Fruit fly (Drosophila melanogaster) whole organism, adult: ENCODE results near the gene CG31157.

Experiments
- CG14711 ChIP-seq: fragments of 200-800 bp; sonication (Bioruptor generic); optimal IDR thresholded peaks from 2 replicates; lab custom pipeline; 2018; ENCODE audit warnings: missing biosample characterization, mild to moderate bottlenecking, missing genetic modification characterization, moderate library complexity
- bab1 ChIP-seq: fragments of 200-800 bp; sonication (Bioruptor generic); optimal IDR thresholded peaks from 3 replicates; lab custom pipeline; 2019; ENCODE audit warnings: missing biosample characterization, mild to moderate bottlenecking, missing genetic modification characterization, moderate library complexity
- cnc ChIP-seq, 2 experiments: fragments of >200 bp; optimal IDR thresholded peaks; 2 replicates each; lab custom pipeline; 2017
- kay ChIP-seq: fragments of 200-800 bp; sonication (Bioruptor generic); peaks from one replicate; lab custom pipeline; 2016; ENCODE audit warnings: missing biosample characterization, missing genetic modification characterization, borderline replicate concordance
- pad ChIP-seq: fragments of 200-800 bp; sonication (Bioruptor generic); optimal IDR thresholded peaks from 3 replicates; lab custom pipeline; 2017; ENCODE audit warnings: missing biosample characterization, missing genetic modification characterization, mild to moderate bottlenecking, moderate library complexity, missing genetic modification reagents
- tj ChIP-seq: fragments of 200-800 bp; sonication (Bioruptor generic); optimal IDR thresholded peaks from 3 replicates; lab custom pipeline; 2017; ENCODE audit warnings: missing biosample characterization, mild to moderate bottlenecking, missing genetic modification characterization, moderate library complexity
- toe ChIP-seq: fragments of 200-800 bp; sonication (Bioruptor generic); optimal IDR thresholded peaks from 2 replicates; lab custom pipeline; 2016; ENCODE audit warnings: missing biosample characterization, missing genetic modification characterization

DNA sequence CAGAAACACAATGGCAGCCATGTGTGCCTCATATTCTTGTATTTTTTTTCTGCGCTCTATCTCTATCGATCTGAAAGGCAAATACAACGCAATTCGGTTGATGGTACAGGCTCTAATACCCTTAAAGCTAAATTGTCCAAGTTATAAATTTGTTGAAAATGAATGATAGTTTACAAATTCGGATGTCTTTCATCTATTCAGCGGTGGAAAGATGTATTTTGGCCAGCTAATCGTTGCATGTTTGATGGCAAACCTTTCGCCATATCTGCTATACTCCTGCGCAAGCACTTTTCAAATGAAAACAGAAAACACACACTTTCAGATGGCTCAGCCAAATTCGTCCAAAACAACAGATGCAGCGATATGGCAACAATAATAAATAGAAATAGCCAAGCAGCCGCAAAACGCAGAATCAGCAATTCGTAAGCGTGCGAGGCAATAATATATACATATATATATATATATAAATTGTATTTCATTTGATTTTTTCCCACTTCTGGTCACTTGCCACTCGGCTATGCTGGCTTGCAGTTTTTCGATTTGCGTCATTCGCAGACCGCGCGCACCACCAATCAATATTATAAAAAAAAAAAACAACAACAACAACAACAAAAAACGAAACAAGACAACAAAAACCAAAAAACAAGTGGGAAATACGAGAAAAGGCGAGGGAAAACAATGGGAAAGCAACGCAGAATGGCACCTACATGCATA is 33.2 kb upstream of the CG31157 start:
- TF ChIP-seq kay (GFP tag; lab: Kevin White, UChicago) (peak; percentile 89), cnc (optimal IDR thresholded peaks at IDR 0.05; lab: Kevin White, UChicago) (no peak), toe (no peak), bab1 (GFP tag; lab: Kevin White, UChicago) (no peak), CG14711 (tag; lab: Kevin White, UChicago) (peak; percentile 23), pad (GFP tag; lab: Kevin White, UChicago) (no peak), tj (peak; percentile 96)
